Worm (Caenorhabditis elegans): ENCODE measurements around the gene W10C4.1.

The W10C4.1 gene

ce11 chrIII:184335-184734, 22.6 kb downstream of the W10C4.1 start:
- TF ChIP-seq K11D2.4 (GFP tag; IDR thresholded peaks at IDR 0.05) (no peak), B0261.1 (tag; optimal IDR thresholded peaks at IDR 0.05) (no peak), akir-1 (GFP tag; optimal IDR thresholded peaks at IDR 0.05) (no peak)

DNA sequence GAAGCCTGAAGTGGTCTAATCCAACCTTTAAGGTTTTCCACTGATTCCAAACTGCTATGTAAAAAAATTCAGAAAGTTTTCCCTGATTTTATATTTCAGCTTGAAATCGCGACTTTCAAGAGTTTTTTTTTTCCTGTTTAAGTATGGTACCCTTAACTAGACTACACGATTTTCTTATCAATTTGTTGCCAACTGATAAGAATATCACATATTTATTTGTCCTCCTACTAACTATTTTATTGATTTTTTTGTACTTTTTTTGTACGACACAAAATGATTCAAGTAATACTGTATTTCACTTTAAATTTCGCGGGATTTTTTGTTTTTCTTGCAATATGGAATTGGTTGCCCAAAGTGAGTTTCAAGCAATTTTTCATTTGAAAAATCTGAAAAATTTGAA, 23.9 kb downstream of the W10C4.1 start:
- TF ChIP-seq let-526 (GFP tag; IDR thresholded peaks at IDR 0.05) (no peak), nfya-2 (GFP tag; IDR thresholded peaks at IDR 0.05) (no peak), mel-28 (tag; optimal IDR thresholded peaks at IDR 0.05; ENCODE audit: borderline replicate concordance) (no peak), lsy-27 (tag; optimal IDR thresholded peaks at IDR 0.05; ENCODE audit: borderline replicate concordance, insufficient read depth) (no peak)

DNA sequence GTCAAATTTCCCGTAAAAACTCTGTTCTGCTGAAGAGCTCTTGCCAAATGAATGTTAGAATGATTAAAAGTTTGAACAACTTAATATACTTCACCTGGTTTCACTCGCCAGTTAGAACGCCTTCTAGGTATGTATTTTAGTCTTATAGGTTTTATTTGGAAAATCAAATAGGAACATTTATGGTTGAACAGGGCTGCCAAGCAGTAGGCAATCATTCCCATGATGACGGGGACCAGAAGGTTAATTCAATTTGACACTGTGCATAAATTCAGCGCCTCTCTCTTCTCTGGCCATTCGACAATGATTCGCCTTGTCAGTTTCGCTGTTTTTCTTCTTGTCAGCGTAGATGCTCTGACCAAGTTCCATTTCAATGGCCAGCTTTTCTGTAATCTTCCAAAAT, 24.8 kb downstream of the W10C4.1 start, which contains the start of gene F40G9.15:
Gene F40G9.15 (plus strand): TSS at position 301 of the 400 bp plus-strand sequence.
- TF ChIP-seq rpc-1 (optimal IDR thresholded peaks at IDR 0.05) (no peak), rpc-1 (tag; optimal IDR thresholded peaks at IDR 0.05) (no peak), Y79H2A.3 (GFP tag; conservative IDR thresholded peaks at IDR 0.05) (no peak), ztf-25 (GFP tag; IDR thresholded peaks at IDR 0.05) (no peak), C06A6.2 (GFP tag; conservative IDR thresholded peaks at IDR 0.05) (no peak), chd-7 (tag; optimal IDR thresholded peaks at IDR 0.05) (no peak), snpc-1.3 (tag; optimal IDR thresholded peaks at IDR 0.05; ENCODE audit: insufficient read depth) (no peak), athp-1 (tag; optimal IDR thresholded peaks at IDR 0.05) (no peak), aptf-2 (GFP tag; conservative IDR thresholded peaks at IDR 0.05) (no peak), gei-17 (GFP tag; optimal IDR thresholded peaks at IDR 0.05) (no peak), repo-1 (tag; optimal IDR thresholded peaks at IDR 0.05) (no peak), Y53G8AR.9 (GFP tag; conservative IDR thresholded peaks at IDR 0.05) (no peak), nhr-179 (tag; optimal IDR thresholded peaks at IDR 0.05) (no peak), ceh-79 (tag; optimal IDR thresholded peaks at IDR 0.05) (no peak), tbx-9 (tag; optimal IDR thresholded peaks at IDR 0.05; ENCODE audit: borderline replicate concordance) (no peak), tlf-1 (GFP tag; optimal IDR thresholded peaks at IDR 0.05) (no peak), lag-1 (GFP tag; IDR thresholded peaks at IDR 0.05) (no peak), cebp-1 (GFP tag; IDR thresholded peaks at IDR 0.05) (no peak), cebp-1 (tag; optimal IDR thresholded peaks at IDR 0.05) (no peak), nhr-120 (GFP tag; IDR thresholded peaks at IDR 0.05) (no peak), ztf-18 (tag; optimal IDR thresholded peaks at IDR 0.05) (no peak), lin-35 (GFP tag; optimal IDR thresholded peaks at IDR 0.05) (no peak)

ce11 chrIII:180963-181362, 26.0 kb downstream of the W10C4.1 start, which contains the start of gene F40G9.5:
F40G9.5 (plus strand) TSS chrIII:181263.
- TF ChIP-seq F23B12.7 (tag; optimal IDR thresholded peaks at IDR 0.05; ENCODE audit: insufficient read depth) = no peak
- TF ChIP-seq nhr-27 (tag; optimal IDR thresholded peaks at IDR 0.05) = no peak
- TF ChIP-seq T26A5.8 (tag; optimal IDR thresholded peaks at IDR 0.05) = no peak
- TF ChIP-seq lin-54 (GFP tag; optimal IDR thresholded peaks at IDR 0.05) = no peak
- no peak for TF ChIP-seq C17E4.6 (GFP tag; IDR thresholded peaks at IDR 0.05)
- TF ChIP-seq Y56A3A.18 (GFP tag; IDR thresholded peaks at IDR 0.05) = no peak
- no peak for TF ChIP-seq egl-44 (GFP tag; IDR thresholded peaks at IDR 0.05)
